Fruit fly (Drosophila melanogaster) whole organism, wandering third instar larva: ENCODE measurements around the gene alphaCOP.

Source experiments
- Abd-B ChIP-seq: fragments of >200 bp; optimal IDR thresholded peaks from 2 replicates; lab custom pipeline; 2017; ENCODE audit warnings: missing biosample characterization, missing genetic modification characterization
- CG32264 ChIP-seq: fragments of 200-800 bp; sonication (Bioruptor generic); optimal IDR thresholded peaks from 2 replicates; lab custom pipeline; 2016; ENCODE audit warnings: missing biosample characterization, missing genetic modification characterization
- CG9705 ChIP-seq: fragments of 200-800 bp; sonication (Bioruptor generic); optimal IDR thresholded peaks from 2 replicates; lab custom pipeline; 2018; ENCODE audit warnings: missing biosample characterization, mild to moderate bottlenecking, missing genetic modification characterization
- CrebA ChIP-seq: fragments of 200-800 bp; sonication (Bioruptor generic); optimal IDR thresholded peaks from 2 replicates; lab custom pipeline; 2016; ENCODE audit warnings: missing biosample characterization, mild to moderate bottlenecking, missing genetic modification characterization, borderline replicate concordance
- Dfd ChIP-seq: fragments of >200 bp; optimal IDR thresholded peaks from 2 replicates; lab custom pipeline; 2017; ENCODE audit warnings: missing biosample characterization, missing genetic modification characterization
- Dif ChIP-seq: fragments of 200-275, 200-300 bp; sonication (Bioruptor generic); optimal IDR thresholded peaks from 2 replicates; lab custom pipeline; 2018; ENCODE audit warnings: missing biosample characterization, missing genetic modification characterization; ENCODE audit not compliant: partially characterized antibody
- GATAd ChIP-seq: sonication (Bioruptor generic); optimal IDR thresholded peaks from 2 replicates; lab custom pipeline; 2016; ENCODE audit warnings: missing biosample characterization, missing genetic modification characterization
- HLH106 ChIP-seq: fragments of 200-800 bp; optimal IDR thresholded peaks from 3 replicates; lab custom pipeline; 2019; ENCODE audit warnings: missing biosample characterization, mild to moderate bottlenecking, missing genetic modification characterization, moderate library complexity
- Hnf4 ChIP-seq: fragments of 200-800 bp; sonication (Bioruptor generic); optimal IDR thresholded peaks from 2 replicates; lab custom pipeline; 2016; ENCODE audit warnings: missing biosample characterization, mild to moderate bottlenecking, missing genetic modification characterization
- Hr78 ChIP-seq: fragments of >200 bp; optimal IDR thresholded peaks from 2 replicates; lab custom pipeline; 2017; ENCODE audit warnings: missing biosample characterization, missing genetic modification characterization
- Hr83 ChIP-seq: fragments of 200-300 bp; sonication (Bioruptor generic); optimal IDR thresholded peaks from 2 replicates; lab custom pipeline; 2016; ENCODE audit warnings: missing biosample characterization, mild to moderate bottlenecking, missing genetic modification characterization, moderate library complexity; ENCODE audit not compliant: poor library complexity, severe bottlenecking
- Jra ChIP-seq: sonication (Bioruptor generic); optimal IDR thresholded peaks from 2 replicates; lab custom pipeline; 2016; ENCODE audit warnings: missing biosample characterization, missing genetic modification characterization
- Mio ChIP-seq: sonication (Bioruptor generic); optimal IDR thresholded peaks from 2 replicates; lab custom pipeline; 2016; ENCODE audit warnings: missing biosample characterization, missing genetic modification characterization
- Myc ChIP-seq: fragments of >200 bp; optimal IDR thresholded peaks from 2 replicates; lab custom pipeline; 2017
- N ChIP-seq: fragments of >200 bp; optimal IDR thresholded peaks from 2 replicates; lab custom pipeline; 2018; ENCODE audit warnings: missing biosample characterization, missing external identifiers, missing genetic modification characterization
- OdsH ChIP-seq: fragments of 200-800 bp; sonication (Bioruptor generic); optimal IDR thresholded peaks from 2 replicates; lab custom pipeline; 2016; ENCODE audit warnings: missing biosample characterization, mild to moderate bottlenecking, missing genetic modification characterization
- Rel ChIP-seq, 2 experiments: fragments of 200-800 bp; sonication (Bioruptor generic) in 1 of 2; optimal IDR thresholded peaks; 2 replicates in 1 of 2; 3 replicates in 1 of 2; lab custom pipeline; 2016 to 2019; ENCODE audit warnings: mild to moderate bottlenecking in 2 of 2, missing biosample characterization in 2 of 2, missing genetic modification characterization in 2 of 2, moderate library complexity in 1 of 2
- Sp1 ChIP-seq: fragments of 200-800 bp; sonication (Bioruptor generic); optimal IDR thresholded peaks from 3 replicates; lab custom pipeline; 2019; ENCODE audit warnings: missing biosample characterization, mild to moderate bottlenecking, missing genetic modification characterization, moderate library complexity
- Vsx2 ChIP-seq: fragments of 200-300, 225-300 bp; sonication (Bioruptor generic); optimal IDR thresholded peaks from 2 replicates; lab custom pipeline; 2018; ENCODE audit warnings: missing biosample characterization, missing genetic modification characterization; ENCODE audit not compliant: partially characterized antibody
- br ChIP-seq: fragments of 200-800 bp; sonication (Bioruptor generic); optimal IDR thresholded peaks from 2 replicates; lab custom pipeline; 2016; ENCODE audit warnings: missing biosample characterization, missing genetic modification characterization
- brk ChIP-seq: fragments of 200-800 bp; sonication (Bioruptor generic); optimal IDR thresholded peaks from 2 replicates; lab custom pipeline; 2016; ENCODE audit warnings: missing biosample characterization, mild to moderate bottlenecking, missing genetic modification characterization
- dl ChIP-seq, 2 experiments: fragments of 175-275, 200-275 bp in 1 of 2; fragments of 200-275 bp in 1 of 2; sonication (Bioruptor generic); optimal IDR thresholded peaks; lab custom pipeline; 2018; ENCODE audit warnings: mild to moderate bottlenecking in 2 of 2, missing biosample characterization in 2 of 2, missing genetic modification characterization in 2 of 2, moderate library complexity in 2 of 2; ENCODE audit not compliant: partially characterized antibody in 2 of 2, insufficient read depth in 1 of 2
- dmrt93B ChIP-seq: fragments of 200-800 bp; sonication (Bioruptor generic); optimal IDR thresholded peaks from 2 replicates; lab custom pipeline; 2018; ENCODE audit warnings: missing biosample characterization, mild to moderate bottlenecking, missing genetic modification characterization
- dsf ChIP-seq: sonication (Bioruptor generic); optimal IDR thresholded peaks from 2 replicates; lab custom pipeline; 2016; ENCODE audit warnings: missing biosample characterization, missing genetic modification characterization, borderline replicate concordance
- ey ChIP-seq: fragments of 200-800 bp; sonication (Bioruptor generic); optimal IDR thresholded peaks from 2 replicates; lab custom pipeline; 2016; ENCODE audit warnings: missing biosample characterization, missing genetic modification characterization
- foxo ChIP-seq, 2 experiments: fragments of 200-800 bp; sonication (Bioruptor generic); optimal IDR thresholded peaks; 2 replicates in 1 of 2; 3 replicates in 1 of 2; lab custom pipeline; 2016 to 2017; ENCODE audit warnings: missing biosample characterization in 2 of 2, missing genetic modification characterization in 2 of 2
- fru ChIP-seq: fragments of 200-800 bp; sonication (Bioruptor generic); optimal IDR thresholded peaks from 3 replicates; lab custom pipeline; 2016; ENCODE audit warnings: missing biosample characterization, mild to moderate bottlenecking, missing genetic modification characterization
- h ChIP-seq: fragments of 200-800 bp; sonication (Bioruptor generic); optimal IDR thresholded peaks from 3 replicates; lab custom pipeline; 2016; ENCODE audit warnings: missing biosample characterization, mild to moderate bottlenecking, missing genetic modification characterization
- jim ChIP-seq: fragments of 175-275, 200-325 bp; sonication (Bioruptor generic); optimal IDR thresholded peaks from 2 replicates; lab custom pipeline; 2016; ENCODE audit warnings: missing biosample characterization, mild to moderate bottlenecking, missing genetic modification characterization
- lola ChIP-seq: fragments of >200 bp; optimal IDR thresholded peaks from 2 replicates; lab custom pipeline; 2017; ENCODE audit warnings: missing biosample characterization, missing genetic modification characterization
- pan ChIP-seq: fragments of >200 bp; optimal IDR thresholded peaks from 2 replicates; lab custom pipeline; 2017
- psq ChIP-seq: fragments of 200-800 bp; sonication (Bioruptor generic); optimal IDR thresholded peaks from 3 replicates; lab custom pipeline; 2017; ENCODE audit warnings: missing biosample characterization, mild to moderate bottlenecking, missing genetic modification characterization, moderate library complexity
- rgr ChIP-seq: fragments of 200-800 bp; sonication (Bioruptor generic); optimal IDR thresholded peaks from 3 replicates; lab custom pipeline; 2016; ENCODE audit warnings: missing biosample characterization, mild to moderate bottlenecking, missing genetic modification characterization
- sage ChIP-seq: fragments of 200-800 bp; sonication (Bioruptor generic); optimal IDR thresholded peaks from 2 replicates; lab custom pipeline; 2016; ENCODE audit warnings: missing biosample characterization, mild to moderate bottlenecking, missing genetic modification characterization
- sv ChIP-seq: fragments of 200-800 bp; sonication (Bioruptor generic); optimal IDR thresholded peaks from 3 replicates; lab custom pipeline; 2016; ENCODE audit warnings: missing biosample characterization, missing genetic modification characterization
- usp ChIP-seq: fragments of >200 bp; optimal IDR thresholded peaks from 2 replicates; lab custom pipeline; 2017; ENCODE audit warnings: missing biosample characterization, missing genetic modification characterization
- woc ChIP-seq: sonication (Bioruptor generic); optimal IDR thresholded peaks from 2 replicates; lab custom pipeline; 2016; ENCODE audit warnings: missing biosample characterization, mild to moderate bottlenecking, missing genetic modification characterization

alphaCOP gene

dm6 chr3L:1668504-1668903 lies 23.5 kb upstream of the alphaCOP start, which contains the start of gene RpL23A:
Gene RpL23A, minus strand, starts transcription at chr3L:1668654.
- peak; percentile 4 to 13 for TF ChIP-seq dl (GFP tag; optimal IDR thresholded peaks at IDR 0.05; lab: Kevin White, UChicago; ENCODE audit: insufficient read depth in 1 of 2, partially characterized antibody in 2 of 2)
- peak; percentile 96 for TF ChIP-seq rgr (GFP tag; lab: Kevin White, UChicago)
- TF ChIP-seq dsf (GFP tag; lab: Kevin White, UChicago): peak; percentile 53
- no peak for TF ChIP-seq Dfd (GFP tag; lab: Kevin White, UChicago)
- TF ChIP-seq HLH106 (tag; lab: Kevin White, UChicago): peak; percentile 89
- peak; percentile 81 for TF ChIP-seq ey (GFP tag; lab: Kevin White, UChicago)
- peak in 1 of 2 experiments; percentile 91 for TF ChIP-seq foxo (GFP tag; optimal IDR thresholded peaks at IDR 0.05; lab: Kevin White, UChicago)
- TF ChIP-seq Hr78 (GFP tag; lab: Kevin White, UChicago): no peak
- peak; percentile 93 for TF ChIP-seq Vsx2
- TF ChIP-seq Rel (GFP tag; optimal IDR thresholded peaks at IDR 0.05; lab: Kevin White, UChicago): no peak
- TF ChIP-seq Rel (tag; optimal IDR thresholded peaks at IDR 0.05; lab: Kevin White, UChicago): peak; percentile 70
- no peak for TF ChIP-seq usp (GFP tag; lab: Kevin White, UChicago)
- TF ChIP-seq h (GFP tag; lab: Kevin White, UChicago): peak; percentile 92
- TF ChIP-seq br (GFP tag; lab: Kevin White, UChicago): peak; percentile 93
- TF ChIP-seq GATAd: peak; percentile 48
- TF ChIP-seq Hr83: peak; percentile 97
- TF ChIP-seq Jra: peak; percentile 56
- no peak for TF ChIP-seq Abd-B (GFP tag; lab: Kevin White, UChicago)
- TF ChIP-seq Mio: peak; percentile 80
- peak; percentile 84 for TF ChIP-seq psq
- peak; percentile 94 for TF ChIP-seq CG9705 (GFP tag; lab: Kevin White, UChicago)
- no peak for TF ChIP-seq N (GFP tag; lab: Kevin White, UChicago)
- TF ChIP-seq pan: no peak
- peak; percentile 96 for TF ChIP-seq dmrt93B (GFP tag; lab: Kevin White, UChicago)
- peak; percentile 64 for TF ChIP-seq jim (GFP tag; lab: Kevin White, UChicago)
- TF ChIP-seq Sp1: peak; percentile 89
- peak; percentile 6 for TF ChIP-seq sage (GFP tag; lab: Kevin White, UChicago)
- TF ChIP-seq brk (GFP tag; lab: Kevin White, UChicago): no peak
- peak; percentile 77 for TF ChIP-seq CG32264
- peak; percentile 32 for TF ChIP-seq woc (GFP tag; lab: Kevin White, UChicago)
- TF ChIP-seq OdsH (GFP tag; lab: Kevin White, UChicago): peak; percentile 88
- TF ChIP-seq Dif (GFP tag; lab: Kevin White, UChicago): peak; percentile 59
- peak; percentile 89 for TF ChIP-seq fru (GFP tag; lab: Kevin White, UChicago)
- peak; percentile 95 for TF ChIP-seq sv
- no peak for TF ChIP-seq lola (GFP tag; lab: Kevin White, UChicago)
- no peak for TF ChIP-seq CrebA (GFP tag; lab: Kevin White, UChicago)
- TF ChIP-seq Hnf4: no peak
- peak; percentile 8 for TF ChIP-seq Myc (lab: Kevin White, UChicago)

DNA sequence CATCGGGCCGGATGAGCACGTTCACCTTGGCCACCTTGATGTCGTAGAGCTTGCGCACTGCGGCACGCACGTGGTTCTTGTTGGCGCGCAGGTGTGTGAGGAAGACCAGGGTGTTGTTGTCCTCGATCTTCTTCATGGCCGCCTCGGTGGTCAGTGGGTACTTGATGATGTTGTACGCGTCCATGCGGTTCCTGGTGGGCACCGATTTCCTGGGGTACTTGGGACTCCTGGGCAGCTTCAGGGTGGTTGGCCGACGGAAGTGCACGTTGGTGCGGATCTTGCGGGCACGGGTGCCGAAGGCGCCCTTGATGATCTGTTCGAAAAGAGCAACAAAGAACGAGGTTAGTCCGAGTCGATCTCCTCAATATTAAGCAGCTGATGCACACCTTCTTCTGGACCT lies 22.4 kb upstream of the alphaCOP start:
- TF ChIP-seq Mio (no peak), HLH106 (tag; lab: Kevin White, UChicago) (no peak), psq (no peak), usp (GFP tag; lab: Kevin White, UChicago) (no peak), Sp1 (no peak), brk (GFP tag; lab: Kevin White, UChicago) (no peak), N (GFP tag; lab: Kevin White, UChicago) (no peak), Hr78 (GFP tag; lab: Kevin White, UChicago) (no peak), CG32264 (no peak), lola (GFP tag; lab: Kevin White, UChicago) (no peak), CG9705 (GFP tag; lab: Kevin White, UChicago) (no peak), dmrt93B (GFP tag; lab: Kevin White, UChicago) (no peak), br (GFP tag; lab: Kevin White, UChicago) (no peak), Dif (GFP tag; lab: Kevin White, UChicago) (no peak), Hr83 (no peak)
- TF ChIP-seq, all 38 proteins: peak for 0
